Worm (Caenorhabditis elegans) whole organism, L3 larva: Measurements from ENCODE around the gene C50B8.4.

Experiments
- ZK546.5 ChIP-seq: sonication (generic microtip); optimal IDR thresholded peaks from 2 replicates; lab custom pipeline; 2017; ENCODE audit warnings: missing biosample characterization, missing genetic modification characterization
- aly-2 ChIP-seq: fragments of 150-350 bp; optimal IDR thresholded peaks from 2 replicates; lab custom pipeline; 2014; ENCODE audit warnings: missing biosample characterization, missing genetic modification characterization
- ama-1 ChIP-seq: fragments of 150-350 bp; optimal IDR thresholded peaks from 2 replicates; lab custom pipeline; 2018
- ceh-28 ChIP-seq: fragments of 150-350 bp; optimal IDR thresholded peaks from 2 replicates; lab custom pipeline; 2014; ENCODE audit warnings: missing biosample characterization, missing genetic modification reagents, missing genetic modification characterization
- ceh-9 ChIP-seq: sonication (generic microtip); optimal IDR thresholded peaks from 2 replicates; lab custom pipeline; 2018; ENCODE audit warnings: missing biosample characterization, missing genetic modification characterization
- daf-12 ChIP-seq: fragments of 150-350 bp; optimal IDR thresholded peaks from 2 replicates; lab custom pipeline; 2014; ENCODE audit warnings: missing biosample characterization, missing genetic modification reagents, missing genetic modification characterization
- egl-5 ChIP-seq: fragments of 150-350 bp; optimal IDR thresholded peaks from 2 replicates; lab custom pipeline; 2017; ENCODE audit warnings: missing biosample characterization, missing genetic modification reagents, missing genetic modification characterization, inconsistent platforms
- elt-2 ChIP-seq: sonication (generic microtip); optimal IDR thresholded peaks from 2 replicates; lab custom pipeline; 2016; ENCODE audit warnings: missing genetic modification reagents, mild to moderate bottlenecking, missing genetic modification characterization, missing compliant biosample characterization
- elt-3 ChIP-seq, 3 experiments: fragments of 150-350 bp in 1 of 3; sonication (generic microtip) in 2 of 3; optimal IDR thresholded peaks; 2 replicates in 2 of 3; 4 replicates in 1 of 3; lab custom pipeline; 2014 to 2017; ENCODE audit warnings: missing biosample characterization in 3 of 3, missing genetic modification characterization in 3 of 3
- fkh-10 ChIP-seq: sonication (generic microtip); optimal IDR thresholded peaks from 2 replicates; lab custom pipeline; 2017; ENCODE audit warnings: missing biosample characterization, missing genetic modification reagents, missing genetic modification characterization
- fkh-2 ChIP-seq: fragments of 150-350 bp; optimal IDR thresholded peaks from 2 replicates; lab custom pipeline; 2014; ENCODE audit warnings: missing biosample characterization, missing genetic modification reagents, missing genetic modification characterization
- fos-1 ChIP-seq: fragments of 150-350 bp; optimal IDR thresholded peaks from 2 replicates; lab custom pipeline; 2014; ENCODE audit warnings: missing biosample characterization, missing genetic modification characterization
- jun-1 ChIP-seq: fragments of 150-350 bp; optimal IDR thresholded peaks from 2 replicates; lab custom pipeline; 2014; ENCODE audit warnings: missing biosample characterization, missing genetic modification reagents, missing genetic modification characterization
- lin-15B ChIP-seq: fragments of 150-350 bp; optimal IDR thresholded peaks from 2 replicates; lab custom pipeline; 2014; ENCODE audit warnings: missing biosample characterization, missing genetic modification characterization
- lin-39 ChIP-seq: fragments of 150-350 bp; optimal IDR thresholded peaks from 2 replicates; lab custom pipeline; 2018; ENCODE audit warnings: missing biosample characterization, missing genetic modification reagents, missing genetic modification characterization
- nhr-11 ChIP-seq: fragments of 150-350 bp; optimal IDR thresholded peaks from 2 replicates; lab custom pipeline; 2014; ENCODE audit warnings: missing biosample characterization, missing genetic modification characterization
- nhr-12 ChIP-seq: fragments of 150-350 bp; optimal IDR thresholded peaks from 2 replicates; lab custom pipeline; 2014; ENCODE audit warnings: missing biosample characterization, missing genetic modification characterization
- nhr-23 ChIP-seq: fragments of 150-350 bp; optimal IDR thresholded peaks from 2 replicates; lab custom pipeline; 2014; ENCODE audit warnings: missing biosample characterization, missing genetic modification reagents, missing genetic modification characterization
- nhr-237 ChIP-seq: fragments of 150-350 bp; optimal IDR thresholded peaks from 2 replicates; lab custom pipeline; 2014; ENCODE audit warnings: missing biosample characterization, missing genetic modification characterization
- nhr-28 ChIP-seq: fragments of 150-350 bp; optimal IDR thresholded peaks from 2 replicates; lab custom pipeline; 2014; ENCODE audit warnings: missing biosample characterization, missing genetic modification characterization
- nhr-67 ChIP-seq: fragments of 150-350 bp; optimal IDR thresholded peaks from 2 replicates; lab custom pipeline; 2014; ENCODE audit warnings: missing biosample characterization, missing genetic modification characterization
- nhr-76 ChIP-seq: fragments of 150-350 bp; sonication (generic microtip); optimal IDR thresholded peaks from 5 replicates; lab custom pipeline; 2014; ENCODE audit warnings: missing biosample characterization, missing genetic modification characterization
- nhr-77 ChIP-seq: fragments of 150-350 bp; optimal IDR thresholded peaks from 2 replicates; lab custom pipeline; 2014; ENCODE audit warnings: missing biosample characterization, missing genetic modification characterization
- pha-4 ChIP-seq: fragments of 150-350 bp; optimal IDR thresholded peaks from 2 replicates; lab custom pipeline; 2014; ENCODE audit warnings: missing biosample characterization, missing genetic modification reagents, missing genetic modification characterization
- pqm-1 ChIP-seq: fragments of 150-350 bp; optimal IDR thresholded peaks from 2 replicates; lab custom pipeline; 2017; ENCODE audit warnings: missing biosample characterization, missing genetic modification characterization, inconsistent platforms
- sea-2 ChIP-seq: fragments of 150-350 bp; sonication (generic microtip); optimal IDR thresholded peaks from 4 replicates; lab custom pipeline; 2014; ENCODE audit warnings: missing biosample characterization, missing genetic modification reagents, missing genetic modification characterization
- skn-1 ChIP-seq: fragments of 150-350 bp; optimal IDR thresholded peaks from 2 replicates; lab custom pipeline; 2014; ENCODE audit warnings: missing biosample characterization, missing genetic modification characterization
- snpc-4 ChIP-seq: fragments of 150-350 bp; optimal IDR thresholded peaks from 2 replicates; lab custom pipeline; 2014; ENCODE audit warnings: missing biosample characterization, missing genetic modification characterization
- tbx-2 ChIP-seq: sonication (generic microtip); optimal IDR thresholded peaks from 2 replicates; lab custom pipeline; 2016; ENCODE audit warnings: mild to moderate bottlenecking, missing genetic modification characterization, missing compliant biosample characterization
- ztf-11 ChIP-seq: fragments of 150-350 bp; optimal IDR thresholded peaks from 2 replicates; lab custom pipeline; 2014; ENCODE audit warnings: missing biosample characterization, missing genetic modification characterization

The C50B8.4 gene

DNA sequence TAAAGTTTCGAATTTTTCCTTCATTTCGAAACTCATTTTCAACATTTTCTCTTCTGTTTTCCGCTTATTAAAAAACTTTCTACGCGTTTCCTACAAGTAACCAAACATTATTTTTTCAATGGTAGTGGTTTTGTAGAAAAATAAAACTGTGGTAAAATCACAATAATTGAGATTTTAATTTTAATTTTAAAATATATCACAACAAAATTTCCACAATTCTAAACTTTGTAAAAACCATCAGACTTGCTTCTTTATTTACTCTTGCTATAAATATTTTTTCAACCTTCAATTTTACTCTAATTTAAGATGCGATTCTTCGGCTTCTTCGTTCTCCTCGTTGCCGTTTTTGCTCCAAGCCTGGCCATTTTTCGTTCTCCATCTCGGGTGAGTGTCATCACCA lies 16.1 kb downstream of the C50B8.4 start, which contains the start of gene F53F4.17:
Gene F53F4.17 (plus strand): TSS at position 301 of the 400 bp plus-strand sequence.
- TF ChIP-seq nhr-28 (tag; lab: Kevin White, UChicago) (no peak), nhr-23 (tag; lab: Kevin White, UChicago) (no peak), ceh-9 (tag; lab: Kevin White, UChicago) (no peak), sea-2 (no peak), jun-1 (tag; lab: Kevin White, UChicago) (no peak), nhr-237 (tag; lab: Kevin White, UChicago) (no peak), ZK546.5 (tag; lab: Kevin White, UChicago) (no peak), nhr-76 (tag; lab: Kevin White, UChicago) (no peak), nhr-11 (tag; lab: Kevin White, UChicago) (no peak), ama-1 (lab: Kevin White, UChicago) (no peak), ztf-11 (no peak), egl-5 (tag; lab: Kevin White, UChicago) (no peak), daf-12 (no peak), skn-1 (no peak)

DNA sequence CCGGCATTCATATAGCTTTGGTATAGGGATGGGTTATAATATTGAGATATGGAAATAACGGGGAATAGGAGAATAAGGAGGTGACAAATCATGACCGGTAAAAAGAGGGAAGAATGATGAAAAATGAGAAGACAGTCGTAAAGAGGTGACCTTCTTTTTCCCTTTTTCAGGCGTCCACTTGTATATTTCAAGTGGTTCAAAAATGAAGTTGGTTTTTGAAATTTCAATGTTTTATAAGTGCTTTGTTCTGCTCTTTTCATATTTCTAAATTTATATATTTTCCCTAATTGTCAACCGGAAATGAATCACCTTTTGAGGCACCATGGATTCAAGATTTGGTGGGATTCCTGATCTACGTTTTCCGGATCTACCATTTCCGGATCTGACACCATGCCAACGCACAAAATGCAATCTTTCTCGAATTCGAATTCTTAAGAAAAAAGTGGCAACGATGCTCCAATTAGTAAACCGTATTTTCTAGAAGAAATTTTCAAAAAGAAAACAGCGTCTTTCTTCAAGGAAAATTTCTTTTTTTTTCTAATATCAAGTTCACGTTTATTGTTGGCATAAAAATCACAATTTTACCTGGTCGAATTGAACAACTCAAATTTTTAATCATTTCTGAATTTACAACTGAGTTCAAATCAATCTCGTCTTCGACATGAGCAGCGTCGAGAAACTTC lies 17.8 kb downstream of the C50B8.4 start, which contains the start of the genes F53F4.2 and F53F4.18:
Gene F53F4.2 (minus strand): TSS at position 101 of the 683 bp plus-strand sequence.
Gene F53F4.18 (plus strand): TSS at position 633 of the 683 bp plus-strand sequence.
- TF ChIP-seq aly-2 (tag; lab: Kevin White, UChicago) = no peak
- no peak for TF ChIP-seq fos-1 (tag; lab: Kevin White, UChicago)
- no peak for TF ChIP-seq nhr-237 (tag; lab: Kevin White, UChicago)
- no peak for TF ChIP-seq lin-15B (tag; lab: Kevin White, UChicago)
- no peak for TF ChIP-seq pqm-1
- TF ChIP-seq fkh-10 (GFP tag; lab: Kevin White, UChicago) = no peak
- no peak for TF ChIP-seq elt-3 (tag; optimal IDR thresholded peaks at IDR 0.05; lab: Kevin White, UChicago)
- TF ChIP-seq snpc-4 (tag; lab: Kevin White, UChicago) = no peak

DNA sequence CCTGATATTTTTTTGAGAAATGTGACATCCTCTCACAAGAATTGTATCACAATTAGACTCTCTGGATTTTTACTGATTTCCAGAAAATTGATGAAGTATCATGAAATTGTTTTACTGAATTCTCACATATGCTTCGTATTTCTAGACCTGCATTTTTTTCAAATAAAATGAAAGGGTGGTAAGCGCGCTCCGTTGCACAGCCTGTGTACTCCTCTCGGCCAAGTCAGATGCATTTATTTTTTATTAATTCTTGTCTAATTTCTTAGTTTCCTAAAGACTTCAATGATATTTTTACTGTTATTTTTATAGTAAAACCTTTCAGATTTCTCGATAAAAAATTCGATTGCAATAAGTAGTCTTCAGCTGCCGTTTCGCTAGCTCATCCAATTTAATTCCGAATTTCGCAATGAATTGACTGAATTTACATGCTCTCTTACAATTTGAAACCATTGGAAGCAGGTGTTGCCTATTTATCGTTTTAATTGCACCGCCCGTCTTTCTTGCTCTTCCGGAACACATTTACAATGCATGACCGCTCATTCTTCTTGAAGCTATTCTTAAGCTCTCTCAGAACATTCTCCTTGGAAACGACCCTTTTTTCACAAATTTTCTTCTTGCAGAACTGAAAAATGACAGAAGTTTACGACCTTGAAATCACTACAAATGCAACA lies 19.8 kb downstream of the C50B8.4 start, which contains the start of gene tbcb-1:
Gene tbcb-1 (plus strand): TSS at position 621 of the 671 bp plus-strand sequence.
- TF ChIP-seq pha-4 (tag; lab: Kevin White, UChicago) = peak; percentile 43
- TF ChIP-seq elt-2 (tag; lab: Kevin White, UChicago) = no peak
- peak; percentile 34 for TF ChIP-seq nhr-23 (tag; lab: Kevin White, UChicago)
- peak; percentile 80 for TF ChIP-seq lin-15B (tag; lab: Kevin White, UChicago)
- TF ChIP-seq fkh-2 (tag; lab: Kevin White, UChicago) = no peak
- TF ChIP-seq snpc-4 (tag; lab: Kevin White, UChicago) = peak; percentile 36
- no peak for TF ChIP-seq ceh-9 (tag; lab: Kevin White, UChicago)
- no peak for TF ChIP-seq skn-1

DNA sequence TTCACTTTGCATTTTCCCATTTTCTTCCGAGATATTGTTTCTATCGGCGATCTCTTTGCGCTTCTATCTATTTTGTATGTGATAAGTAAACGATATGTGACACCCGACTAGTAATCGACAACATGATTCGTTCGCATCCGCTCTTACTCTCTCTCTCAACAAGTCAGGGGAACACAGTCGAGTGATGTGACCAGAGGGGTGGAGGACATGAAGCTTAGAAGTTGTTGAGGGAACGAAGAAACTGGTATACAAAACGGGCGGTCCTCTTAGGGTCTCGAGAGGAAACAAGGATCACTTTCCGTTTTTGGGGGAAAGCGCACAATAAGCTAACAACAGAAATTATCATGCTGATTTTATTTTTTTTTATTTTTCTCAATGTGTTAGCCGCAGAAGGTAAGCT lies 21.3 kb downstream of the C50B8.4 start, which contains the start of gene F53F4.4:
Gene F53F4.4 (plus strand): TSS at position 301 of the 400 bp plus-strand sequence.
- TF ChIP-seq nhr-67 (tag; lab: Kevin White, UChicago) = no peak
- no peak for TF ChIP-seq nhr-11 (tag; lab: Kevin White, UChicago)
- no peak for TF ChIP-seq snpc-4 (tag; lab: Kevin White, UChicago)
- TF ChIP-seq fos-1 (tag; lab: Kevin White, UChicago) = no peak
- no peak for TF ChIP-seq lin-39 (tag; lab: Kevin White, UChicago)
- TF ChIP-seq pqm-1 = no peak
- no peak for TF ChIP-seq aly-2 (tag; lab: Kevin White, UChicago)
- no peak for TF ChIP-seq ceh-28 (tag; lab: Kevin White, UChicago)
- TF ChIP-seq tbx-2 (tag; lab: Kevin White, UChicago) = no peak
- no peak for TF ChIP-seq nhr-28 (tag; lab: Kevin White, UChicago)

DNA sequence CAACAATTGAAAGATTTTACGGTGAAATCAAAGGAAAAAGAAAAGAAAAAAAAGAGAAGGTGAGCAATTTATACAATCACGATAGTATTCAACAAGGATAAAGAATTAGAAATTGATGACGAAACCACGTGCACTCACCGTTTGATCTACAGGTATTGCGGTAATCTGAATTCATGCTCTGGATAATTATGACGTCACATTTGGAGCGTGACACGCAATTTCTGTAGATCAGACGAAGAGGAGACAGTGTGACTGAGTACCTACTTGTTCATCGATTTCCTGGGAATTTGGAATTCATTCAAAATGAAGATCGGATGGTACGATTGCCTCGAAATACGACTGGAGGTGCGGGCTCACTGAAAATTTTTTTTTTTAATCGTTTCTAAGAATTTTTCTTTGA lies 26.6 kb downstream of the C50B8.4 start:
- TF ChIP-seq nhr-12 (tag; lab: Kevin White, UChicago) (no peak), skn-1 (no peak), ZK546.5 (tag; lab: Kevin White, UChicago) (no peak), ztf-11 (no peak), jun-1 (tag; lab: Kevin White, UChicago) (no peak), nhr-77 (no peak)
